ENCODE assay signal across 6 worm cellular contexts in genomic region chrIV:13179295-13179694, ce11.
A peak's percentile ranks its signal among the peaks of the same experiment; 100 is the strongest.
TF ChIP-seq lines count a peak whose summit lies in the region.

lev-1 (minus strand) TSS chrIV:13179395.

TF ChIP-seq in whole organism, L1 larva, 84 proteins besides CTCF, POLR2A, EP300 and RAD21:
- TF ChIP-seq nhr-85 (tag; lab: Kevin White, UChicago) (peak; percentile 34), lin-15B (tag; optimal IDR thresholded peaks at IDR 0.05; lab: Kevin White, UChicago) (no peak), fkh-10 (GFP tag; optimal IDR thresholded peaks at IDR 0.05; lab: Kevin White, UChicago) (no peak)

TF ChIP-seq in whole organism, L2 larva, 48 proteins besides CTCF, POLR2A, EP300 and RAD21:
- TF ChIP-seq nhr-129 (tag; optimal IDR thresholded peaks at IDR 0.05; lab: Kevin White, UChicago) (peak; percentile 31), nhr-25 (tag; optimal IDR thresholded peaks at IDR 0.05; lab: Kevin White, UChicago) (no peak)

TF ChIP-seq in whole organism, L4 larva, 104 proteins besides CTCF, POLR2A, EP300 and RAD21:
- TF ChIP-seq mxl-3 (GFP tag; optimal IDR thresholded peaks at IDR 0.05; lab: Kevin White, UChicago) (no peak), nhr-111 (GFP tag; optimal IDR thresholded peaks at IDR 0.05; lab: Kevin White, UChicago) (no peak), unc-62 (GFP tag; optimal IDR thresholded peaks at IDR 0.05 in 1 of 2; lab: Kevin White, UChicago) (peak in 1 of 2 experiments; percentile 76), unc-62 (tag; optimal IDR thresholded peaks at IDR 0.05; lab: Kevin White, UChicago) (no peak), aha-1 (tag; lab: Kevin White, UChicago) (peak; percentile 4)

TF ChIP-seq in whole organism, early embryonic, 17 proteins besides CTCF, POLR2A, EP300 and RAD21:
- TF ChIP-seq hmg-4 (GFP tag; optimal IDR thresholded peaks at IDR 0.05; lab: Kevin White, UChicago) (no peak), F13C5.2 (tag; optimal IDR thresholded peaks at IDR 0.05; lab: Kevin White, UChicago) (peak; percentile 8)

TF ChIP-seq in whole organism, late embryonic, 69 proteins besides CTCF, POLR2A, EP300 and RAD21:
- TF ChIP-seq tbx-2 (tag; optimal IDR thresholded peaks at IDR 0.05; lab: Kevin White, UChicago), result no peak
- TF ChIP-seq ceh-18 (tag; optimal IDR thresholded peaks at IDR 0.05; lab: Kevin White, UChicago), result peak; percentile 22
- TF ChIP-seq ceh-22 (tag; optimal IDR thresholded peaks at IDR 0.05; lab: Kevin White, UChicago), result no peak
- TF ChIP-seq ceh-30 (tag; optimal IDR thresholded peaks at IDR 0.05; lab: Kevin White, UChicago), result no peak
- TF ChIP-seq ceh-14 (tag; optimal IDR thresholded peaks at IDR 0.05; lab: Kevin White, UChicago), result no peak
- TF ChIP-seq pha-4 (tag; optimal IDR thresholded peaks at IDR 0.05; lab: Kevin White, UChicago), result no peak
- no peak for TF ChIP-seq Y22D7AL.16 (tag; optimal IDR thresholded peaks at IDR 0.05; lab: Kevin White, UChicago)
- no peak for TF ChIP-seq hlh-13 (GFP tag; optimal IDR thresholded peaks at IDR 0.05; lab: Kevin White, UChicago)

TF ChIP-seq in whole organism, mixed stage, embryonic, 35 proteins besides CTCF, POLR2A, EP300 and RAD21:
- TF ChIP-seq unc-120 (tag; optimal IDR thresholded peaks at IDR 0.05; lab: Kevin White, UChicago; ENCODE audit: poor library complexity, severe bottlenecking) (peak; percentile 38), mab-5 (tag; optimal IDR thresholded peaks at IDR 0.05; lab: Kevin White, UChicago) (no peak), hlh-1 (tag; optimal IDR thresholded peaks at IDR 0.05; lab: Kevin White, UChicago) (peak; percentile 55)

Comparison
In these comparisons a context has a peak if more than half of its experiments do, and no peak if none do; other contexts are left out.
1. Of the 29 proteins assayed by ChIP-seq in both whole organism, L4 larva and whole organism, L1 larva: peak only in whole organism, L4 larva: aha-1; only in whole organism, L1 larva: none; in both: none; in neither: 27; mixed calls (peak in some experiments, not most) for 1.